Fruit fly (Drosophila melanogaster) whole organism, embryonic: ENCODE results near the gene CG42489.

Experiments
- Blimp-1 ChIP-seq: fragments of 200-800 bp; sonication (Bioruptor generic); optimal IDR thresholded peaks from 3 replicates; lab custom pipeline; 2018; ENCODE audit warnings: missing biosample characterization, missing genetic modification characterization, mild to moderate bottlenecking, moderate library complexity, missing genetic modification reagents
- CG10267 ChIP-seq: fragments of 200-800 bp; sonication (Bioruptor generic); optimal IDR thresholded peaks from 2 replicates; lab custom pipeline; 2018; ENCODE audit warnings: missing biosample characterization, mild to moderate bottlenecking, missing genetic modification characterization, moderate library complexity
- CG10959 ChIP-seq: fragments of 200-800 bp; sonication (Bioruptor generic); IDR thresholded peaks from 2 replicates; pipeline ENCODE4 v1.3.6; 2022; ENCODE audit warnings: missing biosample characterization, missing genetic modification characterization
- CG10979 ChIP-seq: fragments of 200-800 bp; sonication (Bioruptor generic); optimal IDR thresholded peaks from 2 replicates; lab custom pipeline; 2018; ENCODE audit warnings: missing biosample characterization, mild to moderate bottlenecking, missing genetic modification characterization, moderate library complexity
- CG12391 ChIP-seq: fragments of 200-800 bp; sonication (Bioruptor generic); optimal IDR thresholded peaks from 3 replicates; lab custom pipeline; 2018; ENCODE audit warnings: missing biosample characterization, mild to moderate bottlenecking, missing genetic modification characterization, moderate library complexity
- CG13775 ChIP-seq: fragments of 200-800 bp; sonication (Bioruptor generic); optimal IDR thresholded peaks from 3 replicates; lab custom pipeline; 2017; ENCODE audit warnings: missing biosample characterization, mild to moderate bottlenecking, missing genetic modification characterization
- CG14710 ChIP-seq: fragments of 200-800 bp; sonication (Bioruptor generic); optimal IDR thresholded peaks from 3 replicates; lab custom pipeline; 2019; ENCODE audit warnings: missing biosample characterization, mild to moderate bottlenecking, missing genetic modification characterization, moderate library complexity
- CG15479 ChIP-seq: fragments of 200-800 bp; sonication (Bioruptor generic); optimal IDR thresholded peaks from 3 replicates; lab custom pipeline; 2019; ENCODE audit warnings: missing biosample characterization, mild to moderate bottlenecking, missing genetic modification characterization, moderate library complexity
- CG15696 ChIP-seq: fragments of 200-800 bp; sonication (Bioruptor generic); optimal IDR thresholded peaks from 2 replicates; lab custom pipeline; 2019; ENCODE audit warnings: missing biosample characterization, mild to moderate bottlenecking, missing genetic modification characterization, moderate library complexity
- CG17829 ChIP-seq: fragments of 200-800 bp; optimal IDR thresholded peaks from 2 replicates; lab custom pipeline; 2019; ENCODE audit warnings: missing biosample characterization, mild to moderate bottlenecking, missing genetic modification characterization, moderate library complexity
- CG18262 ChIP-seq: fragments of 200-800 bp; optimal IDR thresholded peaks from 3 replicates; lab custom pipeline; 2019; ENCODE audit warnings: missing biosample characterization, mild to moderate bottlenecking, missing genetic modification characterization, moderate library complexity
- CG30020 ChIP-seq: fragments of 200-800 bp; optimal IDR thresholded peaks from 2 replicates; lab custom pipeline; 2019; ENCODE audit warnings: missing biosample characterization, mild to moderate bottlenecking, missing genetic modification characterization, moderate library complexity
- CG33213 ChIP-seq: fragments of 200-800 bp; sonication (Bioruptor generic); optimal IDR thresholded peaks from 3 replicates; lab custom pipeline; 2016; ENCODE audit warnings: missing biosample characterization, missing genetic modification characterization
- CG3407 ChIP-seq: fragments of 200-800 bp; sonication (Bioruptor generic); optimal IDR thresholded peaks from 2 replicates; lab custom pipeline; 2018; ENCODE audit warnings: missing biosample characterization, mild to moderate bottlenecking, missing genetic modification characterization
- CG4282 ChIP-seq: fragments of 200-800 bp; sonication (Bioruptor generic); optimal IDR thresholded peaks from 2 replicates; lab custom pipeline; 2016; ENCODE audit warnings: missing biosample characterization, missing genetic modification characterization
- CG43689 ChIP-seq: fragments of 200-800 bp; sonication (Bioruptor generic); IDR thresholded peaks from 2 replicates; pipeline ENCODE4 v1.3.6; 2022; ENCODE audit warnings: missing biosample characterization, missing genetic modification characterization
- CG4404 ChIP-seq: fragments of 200-800 bp; sonication (Bioruptor generic); IDR thresholded peaks from 2 replicates; pipeline ENCODE4 v1.3.6; 2022; ENCODE audit warnings: missing biosample characterization, missing genetic modification characterization
- CG7271 ChIP-seq: fragments of 200-800 bp; sonication (Bioruptor generic); optimal IDR thresholded peaks from 2 replicates; lab custom pipeline; 2018; ENCODE audit warnings: missing biosample characterization, mild to moderate bottlenecking, missing genetic modification characterization, moderate library complexity
- CG7786 ChIP-seq: fragments of 200-800 bp; sonication (Bioruptor generic); optimal IDR thresholded peaks from 2 replicates; lab custom pipeline; 2016; ENCODE audit warnings: missing biosample characterization, missing genetic modification characterization
- CG8281 ChIP-seq: fragments of 200-800 bp; sonication (Bioruptor generic); optimal IDR thresholded peaks from 2 replicates; lab custom pipeline; 2018; ENCODE audit warnings: missing biosample characterization, mild to moderate bottlenecking, missing genetic modification characterization, moderate library complexity
- CG8765 ChIP-seq: fragments of 200-800 bp; sonication (Bioruptor generic); IDR thresholded peaks from 2 replicates; pipeline ENCODE4 v1.3.6; 2022; ENCODE audit warnings: missing biosample characterization, missing genetic modification characterization
- CG8924 ChIP-seq: fragments of 200-800 bp; optimal IDR thresholded peaks from 3 replicates; lab custom pipeline; 2019; ENCODE audit warnings: missing biosample characterization, mild to moderate bottlenecking, missing genetic modification characterization, moderate library complexity
- CG9727 ChIP-seq: fragments of 200-800 bp; sonication (Bioruptor generic); optimal IDR thresholded peaks from 3 replicates; lab custom pipeline; 2017; ENCODE audit warnings: missing biosample characterization, mild to moderate bottlenecking, missing genetic modification characterization
- Dek ChIP-seq: fragments of 200-800 bp; sonication (Bioruptor generic); optimal IDR thresholded peaks from 3 replicates; lab custom pipeline; 2019; ENCODE audit warnings: missing biosample characterization, mild to moderate bottlenecking, missing genetic modification characterization, moderate library complexity
- Dref ChIP-seq: fragments of 200-800 bp; sonication (Bioruptor generic); IDR thresholded peaks from 2 replicates; pipeline ENCODE4 v1.3.6; 2022; ENCODE audit warnings: missing biosample characterization, missing genetic modification characterization
- Gsc ChIP-seq: fragments of 200-800 bp; sonication (Bioruptor generic); IDR thresholded peaks from 2 replicates; pipeline ENCODE4 v1.3.6; 2022; ENCODE audit warnings: missing biosample characterization, missing genetic modification characterization
- Hsf ChIP-seq: fragments of 200-800 bp; sonication (Bioruptor generic); optimal IDR thresholded peaks from 3 replicates; lab custom pipeline; 2016; ENCODE audit warnings: missing biosample characterization, missing genetic modification characterization
- Xrp1 ChIP-seq: fragments of 200-800 bp; sonication (Bioruptor generic); IDR thresholded peaks from 2 replicates; pipeline ENCODE4 v1.3.6; 2022; ENCODE audit warnings: missing biosample characterization, missing genetic modification characterization
- ac ChIP-seq: fragments of 200-800 bp; sonication (Bioruptor generic); optimal IDR thresholded peaks from 3 replicates; lab custom pipeline; 2017; ENCODE audit warnings: missing biosample characterization, mild to moderate bottlenecking, missing genetic modification characterization
- ci ChIP-seq: fragments of 200-800 bp; sonication (Bioruptor generic); IDR thresholded peaks from 3 replicates; pipeline ENCODE4 v1.3.6; 2022; ENCODE audit warnings: missing biosample characterization, missing genetic modification characterization
- da ChIP-seq: fragments of 200-800 bp; sonication (Bioruptor generic); optimal IDR thresholded peaks from 2 replicates; lab custom pipeline; 2016; ENCODE audit warnings: missing biosample characterization, missing genetic modification characterization
- dmrt11E ChIP-seq: fragments of 200-800 bp; sonication (Bioruptor generic); optimal IDR thresholded peaks from 3 replicates; lab custom pipeline; 2018; ENCODE audit warnings: missing biosample characterization, mild to moderate bottlenecking, missing genetic modification characterization, moderate library complexity
- ems ChIP-seq: fragments of 200-800 bp; sonication (Bioruptor generic); optimal IDR thresholded peaks from 3 replicates; lab custom pipeline; 2016; ENCODE audit warnings: missing biosample characterization, missing genetic modification characterization
- fd102C ChIP-seq: fragments of 200-800 bp; sonication (Bioruptor generic); optimal IDR thresholded peaks from 2 replicates; lab custom pipeline; 2018; ENCODE audit warnings: missing biosample characterization, mild to moderate bottlenecking, missing genetic modification characterization, moderate library complexity
- lola ChIP-seq, 3 experiments: fragments of >200 bp in 2 of 3; fragments of 200-800 bp in 1 of 3; sonication (Bioruptor generic) in 1 of 3; optimal IDR thresholded peaks; 2 replicates each; lab custom pipeline; 2017 to 2019; ENCODE audit warnings: missing biosample characterization in 3 of 3, missing genetic modification characterization in 3 of 3, mild to moderate bottlenecking in 1 of 3, moderate library complexity in 1 of 3
- nau ChIP-seq: fragments of 200-800 bp; sonication (Bioruptor generic); optimal IDR thresholded peaks from 3 replicates; lab custom pipeline; 2017; ENCODE audit warnings: missing biosample characterization, mild to moderate bottlenecking, missing genetic modification characterization, missing genetic modification reagents
- otp ChIP-seq: fragments of 200-800 bp; sonication (Bioruptor generic); IDR thresholded peaks from 3 replicates; pipeline ENCODE4, ENCODE4 v1.3.6; 2022; ENCODE audit warnings: missing biosample characterization, missing genetic modification characterization
- prd ChIP-seq, 3 experiments: fragments of >200 bp in 2 of 3; fragments of 200-800 bp in 1 of 3; sonication (Bioruptor generic) in 1 of 3; optimal IDR thresholded peaks in 2 of 3; IDR thresholded peaks in 1 of 3; 2 replicates in 2 of 3; 3 replicates in 1 of 3; pipeline versions ENCODE4 v1.3.6 to Lab custom; 2017 to 2022; ENCODE audit warnings: missing biosample characterization in 1 of 3, missing genetic modification characterization in 1 of 3
- sens ChIP-seq: fragments of 200-800 bp; sonication (Bioruptor generic); peaks from one replicate; lab custom pipeline; 2016; ENCODE audit warnings: missing biosample characterization, missing genetic modification characterization
- sens-2 ChIP-seq: fragments of 200-800 bp; sonication (Bioruptor generic); IDR thresholded peaks from 2 replicates; pipeline ENCODE4 v1.3.6; 2022; ENCODE audit warnings: missing biosample characterization, missing genetic modification characterization
- sob ChIP-seq: fragments of 200-800 bp; sonication (Bioruptor generic); IDR thresholded peaks from 2 replicates; pipeline ENCODE4 v1.3.6; 2022; ENCODE audit warnings: missing biosample characterization, missing genetic modification characterization
- twi ChIP-seq: fragments of 200-800 bp; optimal IDR thresholded peaks from 2 replicates; lab custom pipeline; 2019; ENCODE audit warnings: missing biosample characterization, mild to moderate bottlenecking, missing genetic modification characterization, moderate library complexity
- zen ChIP-seq: fragments of 200-800 bp; sonication (Bioruptor generic); optimal IDR thresholded peaks from 3 replicates; lab custom pipeline; 2018; ENCODE audit warnings: missing biosample characterization, mild to moderate bottlenecking, missing genetic modification characterization, moderate library complexity
- zf30C ChIP-seq: fragments of 200-800 bp; sonication (Bioruptor generic); optimal IDR thresholded peaks from 3 replicates; lab custom pipeline; 2018; ENCODE audit warnings: missing biosample characterization, mild to moderate bottlenecking, missing genetic modification characterization
- zfh1 ChIP-seq: fragments of 200-800 bp; sonication (Bioruptor generic); IDR thresholded peaks from 3 replicates; pipeline ENCODE4 v1.3.6; 2022; ENCODE audit warnings: missing biosample characterization, missing genetic modification characterization

The CG42489 gene

DNA sequence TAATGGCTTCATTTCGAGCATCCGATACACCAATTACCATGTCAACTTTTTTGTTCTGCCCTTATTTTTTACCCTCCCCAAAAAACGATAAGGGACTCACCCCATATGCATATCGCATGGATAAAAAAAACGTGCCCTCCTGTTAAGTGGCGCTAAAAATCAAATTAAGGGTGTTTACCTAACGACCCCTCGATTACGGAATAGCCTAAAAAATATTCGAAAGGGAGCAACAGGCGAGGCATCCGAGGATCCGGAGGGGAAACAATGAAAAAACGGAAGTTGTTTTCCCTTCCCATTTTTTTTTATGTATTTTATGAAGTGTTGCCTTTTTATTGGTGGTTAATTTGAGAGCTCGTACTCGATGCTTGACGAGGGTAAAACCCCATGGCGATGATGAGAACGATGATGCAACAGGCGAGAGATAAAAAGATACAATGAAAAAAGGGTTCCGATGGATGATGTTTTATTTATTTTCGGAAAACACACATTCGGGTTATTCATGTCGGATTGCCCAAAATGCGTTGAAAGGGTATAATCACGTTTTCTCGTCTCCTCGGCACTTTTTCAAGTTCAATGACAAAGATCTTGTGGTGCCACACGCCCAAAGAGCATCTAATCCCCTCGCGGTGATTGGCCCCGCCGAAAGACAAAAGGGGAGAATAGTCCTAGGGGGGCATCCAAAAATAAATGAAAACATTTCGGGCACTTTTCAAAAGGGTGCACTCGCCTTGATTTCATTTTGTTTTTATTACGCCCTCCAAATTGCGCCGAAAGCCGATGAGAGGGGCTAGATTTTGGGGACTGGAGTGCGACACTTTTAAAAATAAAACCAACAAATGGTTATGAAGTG lies 30.0 kb upstream of the CG42489 start, which contains the start of gene CG44227 (continued):
- TF ChIP-seq ems (GFP tag; lab: Kevin White, UChicago): no peak
- TF ChIP-seq, all 482 proteins: peak for 13

DNA sequence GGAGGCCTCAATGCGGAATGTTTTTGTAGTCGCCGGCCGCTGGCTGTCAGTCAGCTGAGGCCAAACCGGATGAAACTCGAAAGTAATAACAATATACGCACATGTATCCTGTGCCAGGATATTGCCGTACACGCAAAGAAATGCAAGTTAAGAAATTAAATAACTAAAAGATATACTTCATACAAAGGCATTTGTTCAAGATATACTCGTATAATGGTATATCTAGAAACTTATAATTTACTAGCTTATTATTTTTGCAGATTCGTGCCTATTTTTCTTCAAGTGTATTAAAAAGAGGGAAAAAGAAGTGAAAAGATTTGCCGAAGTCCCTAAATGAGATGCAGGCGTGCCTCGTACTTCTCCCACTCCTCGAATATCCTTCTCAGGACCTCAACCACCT lies 28.7 kb upstream of the CG42489 start:
- TF ChIP-seq CG13775 (peak; percentile 4), zen (tag; lab: Kevin White, UChicago) (peak; percentile 88), otp (GFP tag; lab: Robert Waterston, UW) (no peak), CG15696 (tag; lab: Kevin White, UChicago) (peak; percentile 66), CG8924 (tag; lab: Kevin White, UChicago) (peak; percentile 35), Gsc (GFP tag; lab: Robert Waterston, UW) (no peak), CG4404 (GFP tag; lab: Robert Waterston, UW) (peak; percentile 65), CG12391 (tag; lab: Kevin White, UChicago) (peak; percentile 10), Dref (0 out of 2 replicates have a peak, but pooled peaks have one; percentile 1), CG17829 (tag; lab: Kevin White, UChicago) (peak; percentile 25), Dek (tag; lab: Kevin White, UChicago) (no peak), CG7786 (GFP tag; lab: Kevin White, UChicago) (no peak), sens (peak; percentile 74), CG9727 (peak; percentile 62), Xrp1 (GFP tag; lab: Robert Waterston, UW) (peak; percentile 28; the same call in 1 of the 2 replicates), fd102C (GFP tag; lab: Kevin White, UChicago) (peak; percentile 79), CG14710 (tag; lab: Kevin White, UChicago) (peak; percentile 5), zf30C (GFP tag; lab: Kevin White, UChicago) (peak; percentile 65), ac (peak; percentile 27), dmrt11E (tag; lab: Kevin White, UChicago) (peak; percentile 55), CG15479 (GFP tag; lab: Kevin White, UChicago) (peak; percentile 67), prd (optimal IDR thresholded peaks at IDR 0.05; lab: Kevin White, UChicago) (no peak), prd (GFP tag; IDR thresholded peaks at IDR 0.05; lab: Robert Waterston, UW) (peak; percentile 84), CG7271 (peak; percentile 58), CG33213 (GFP tag; lab: Kevin White, UChicago) (no peak), twi (peak; percentile 12), CG10267 (peak; percentile 3), CG4282 (no peak), sens-2 (GFP tag; lab: Robert Waterston, UW) (no peak), CG10959 (GFP tag; lab: Robert Waterston, UW) (peak; percentile 42; the same call in 1 of the 2 replicates), CG18262 (tag; lab: Kevin White, UChicago) (peak; percentile 5), Hsf (GFP tag; lab: Kevin White, UChicago) (peak; percentile 10), da (GFP tag; lab: Kevin White, UChicago) (no peak), lola (GFP tag; optimal IDR thresholded peaks at IDR 0.05; lab: Kevin White, UChicago) (peak in 1 of 3 experiments; percentile 56), CG30020 (tag; lab: Kevin White, UChicago) (no peak), CG10979 (tag; lab: Kevin White, UChicago) (peak; percentile 47), ci (0 out of 3 replicates have a peak, but pooled peaks have one; percentile 11), CG8765 (GFP tag; lab: Robert Waterston, UW) (peak; percentile 65), Blimp-1 (no peak), zfh1 (GFP tag; lab: Robert Waterston, UW) (peak; percentile 28; the same call in 1 of the 3 replicates), sob (GFP tag; lab: Robert Waterston, UW) (no peak), CG43689 (GFP tag; lab: Robert Waterston, UW) (no peak), nau (GFP tag; lab: Kevin White, UChicago) (no peak), CG3407 (GFP tag; lab: Kevin White, UChicago) (no peak), CG8281 (tag; lab: Kevin White, UChicago) (no peak)
